Fruit fly (Drosophila melanogaster) whole organism, embryonic: ENCODE data around the gene Lip2.

Experiments
- CG10321 ChIP-seq: fragments of 200-800 bp; sonication (Bioruptor generic); IDR thresholded peaks from 2 replicates; pipeline ENCODE4 v1.3.6; 2022; ENCODE audit warnings: missing biosample characterization, missing genetic modification characterization
- CG10431 ChIP-seq: fragments of 200-800 bp; sonication (Bioruptor generic); optimal IDR thresholded peaks from 3 replicates; lab custom pipeline; 2018; ENCODE audit warnings: missing biosample characterization, mild to moderate bottlenecking, missing genetic modification characterization
- CG12299 ChIP-seq: fragments of 200-800 bp; sonication (Bioruptor generic); optimal IDR thresholded peaks from 2 replicates; lab custom pipeline; 2018; ENCODE audit warnings: missing biosample characterization, mild to moderate bottlenecking, missing genetic modification characterization
- CG12659 ChIP-seq: fragments of 200-800 bp; sonication (Bioruptor generic); optimal IDR thresholded peaks from 3 replicates; lab custom pipeline; 2017; ENCODE audit warnings: mild to moderate bottlenecking, missing biosample characterization, missing genetic modification reagents, missing genetic modification characterization
- CG13296 ChIP-seq: fragments of 200-800 bp; sonication (Bioruptor generic); optimal IDR thresholded peaks from 3 replicates; lab custom pipeline; 2018; ENCODE audit warnings: missing biosample characterization, mild to moderate bottlenecking, missing genetic modification characterization
- CG1603 ChIP-seq: fragments of 200-800 bp; sonication (Bioruptor generic); optimal IDR thresholded peaks from 2 replicates; lab custom pipeline; 2019; ENCODE audit warnings: missing biosample characterization, mild to moderate bottlenecking, missing genetic modification characterization, moderate library complexity
- CG16813 ChIP-seq: fragments of 200-800 bp; sonication (Bioruptor generic); IDR thresholded peaks from 3 replicates; pipeline ENCODE4 v1.3.6; 2022; ENCODE audit warnings: missing biosample characterization, missing genetic modification characterization; ENCODE audit not compliant: partially characterized antibody
- CG17612 ChIP-seq: fragments of 200-800 bp; sonication (Bioruptor generic); IDR thresholded peaks from 2 replicates; pipeline ENCODE4 v1.3.6; 2022; ENCODE audit warnings: missing biosample characterization, missing genetic modification characterization
- CG17802 ChIP-seq: fragments of 200-800 bp; sonication (Bioruptor generic); optimal IDR thresholded peaks from 2 replicates; lab custom pipeline; 2018; ENCODE audit warnings: missing biosample characterization, mild to moderate bottlenecking, missing genetic modification characterization, moderate library complexity
- CG2202 ChIP-seq: fragments of 200-800 bp; sonication (Bioruptor generic); optimal IDR thresholded peaks from 2 replicates; lab custom pipeline; 2018; ENCODE audit warnings: missing biosample characterization, mild to moderate bottlenecking, missing genetic modification characterization
- CG33213 ChIP-seq: fragments of 200-800 bp; sonication (Bioruptor generic); optimal IDR thresholded peaks from 3 replicates; lab custom pipeline; 2016; ENCODE audit warnings: missing biosample characterization, missing genetic modification characterization
- CG43689 ChIP-seq: fragments of 200-800 bp; sonication (Bioruptor generic); IDR thresholded peaks from 2 replicates; pipeline ENCODE4 v1.3.6; 2022; ENCODE audit warnings: missing biosample characterization, missing genetic modification characterization
- CG6175 ChIP-seq: fragments of 200-800 bp; sonication (Bioruptor generic); IDR thresholded peaks from 3 replicates; pipeline ENCODE4 v1.3.6; 2022; ENCODE audit warnings: missing biosample characterization, missing genetic modification characterization
- CG6272 ChIP-seq: fragments of 200-800 bp; sonication (Bioruptor generic); IDR thresholded peaks from 2 replicates; pipeline ENCODE4 v1.3.6; 2022; ENCODE audit warnings: missing biosample characterization, missing genetic modification characterization
- CG6854 ChIP-seq: fragments of 200-800 bp; sonication (Bioruptor generic); optimal IDR thresholded peaks from 3 replicates; lab custom pipeline; 2017; ENCODE audit warnings: missing biosample characterization, mild to moderate bottlenecking, missing genetic modification characterization
- CG7839 ChIP-seq: fragments of 200-800 bp; sonication (Bioruptor generic); optimal IDR thresholded peaks from 3 replicates; lab custom pipeline; 2018; ENCODE audit warnings: missing biosample characterization, mild to moderate bottlenecking, missing genetic modification characterization, moderate library complexity
- CG8944 ChIP-seq: fragments of 200-800 bp; sonication (Bioruptor generic); optimal IDR thresholded peaks from 3 replicates; lab custom pipeline; 2016; ENCODE audit warnings: missing biosample characterization, missing genetic modification characterization
- CG9876 ChIP-seq: fragments of 200-800 bp; sonication (Bioruptor generic); optimal IDR thresholded peaks from 2 replicates; lab custom pipeline; 2016; ENCODE audit warnings: missing biosample characterization, missing genetic modification characterization
- CTCF ChIP-seq: fragments of 200-800 bp; sonication (Bioruptor generic); optimal IDR thresholded peaks from 2 replicates; lab custom pipeline; 2017; ENCODE audit warnings: missing biosample characterization, mild to moderate bottlenecking, missing genetic modification characterization, moderate library complexity
- D19B ChIP-seq: fragments of 200-800 bp; sonication (Bioruptor generic); optimal IDR thresholded peaks from 2 replicates; lab custom pipeline; 2017; ENCODE audit warnings: missing biosample characterization, mild to moderate bottlenecking, missing genetic modification characterization
- Dad ChIP-seq: fragments of 200-800 bp; sonication (Bioruptor generic); optimal IDR thresholded peaks from 3 replicates; lab custom pipeline; 2016; ENCODE audit warnings: missing biosample characterization, missing genetic modification characterization
- Doc3 ChIP-seq: fragments of 200-800 bp; sonication (Bioruptor generic); IDR thresholded peaks from 3 replicates; pipeline ENCODE4 v1.3.6; 2022; ENCODE audit warnings: missing biosample characterization, missing genetic modification characterization; ENCODE audit not compliant: partially characterized antibody
- E2f2 ChIP-seq: fragments of 200-800 bp; sonication (Bioruptor generic); IDR thresholded peaks from 2 replicates; pipeline ENCODE4 v1.3.6; 2022; ENCODE audit warnings: missing biosample characterization, missing genetic modification characterization
- Ets97D ChIP-seq: fragments of 200-800 bp; sonication (Bioruptor generic); optimal IDR thresholded peaks from 3 replicates; lab custom pipeline; 2016; ENCODE audit warnings: missing biosample characterization, missing genetic modification characterization
- HLH3B ChIP-seq: fragments of 200-800 bp; sonication (Bioruptor generic); IDR thresholded peaks from 2 replicates; pipeline ENCODE4 v1.3.6; 2022; ENCODE audit warnings: missing biosample characterization, missing genetic modification characterization
- HmgD ChIP-seq: fragments of 200-800 bp; sonication (Bioruptor generic); optimal IDR thresholded peaks from 3 replicates; lab custom pipeline; 2016; ENCODE audit warnings: missing biosample characterization, missing genetic modification characterization
- Hsf ChIP-seq: fragments of 200-800 bp; sonication (Bioruptor generic); optimal IDR thresholded peaks from 3 replicates; lab custom pipeline; 2016; ENCODE audit warnings: missing biosample characterization, missing genetic modification characterization
- Myb ChIP-seq: fragments of 200-800 bp; sonication (Bioruptor generic); optimal IDR thresholded peaks from 2 replicates; lab custom pipeline; 2016; ENCODE audit warnings: missing biosample characterization, missing genetic modification characterization
- Opbp ChIP-seq: fragments of 200-800 bp; sonication (Bioruptor generic); IDR thresholded peaks from 3 replicates; pipeline ENCODE4 v1.3.6; 2022; ENCODE audit warnings: missing biosample characterization, missing genetic modification characterization; ENCODE audit not compliant: partially characterized antibody
- TFAM ChIP-seq: fragments of 200-800 bp; sonication (Bioruptor generic); optimal IDR thresholded peaks from 2 replicates; lab custom pipeline; 2017; ENCODE audit warnings: missing biosample characterization, missing genetic modification characterization, inconsistent platforms
- cad ChIP-seq: fragments of >200 bp; optimal IDR thresholded peaks from 2 replicates; lab custom pipeline; 2017; ENCODE audit warnings: missing biosample characterization, missing genetic modification characterization
- crp ChIP-seq, 2 experiments: fragments of 200-800 bp; sonication (Bioruptor generic); optimal IDR thresholded peaks; 2 replicates in 1 of 2; 3 replicates in 1 of 2; lab custom pipeline; 2017; ENCODE audit warnings: missing biosample characterization in 2 of 2, missing genetic modification characterization in 2 of 2, mild to moderate bottlenecking in 1 of 2, moderate library complexity in 1 of 2
- da ChIP-seq: fragments of 200-800 bp; sonication (Bioruptor generic); optimal IDR thresholded peaks from 2 replicates; lab custom pipeline; 2016; ENCODE audit warnings: missing biosample characterization, missing genetic modification characterization
- dan ChIP-seq: fragments of 200-800 bp; sonication (Bioruptor generic); IDR thresholded peaks from 2 replicates; pipeline ENCODE4 v1.3.6; 2022; ENCODE audit warnings: missing biosample characterization, missing genetic modification characterization
- exex ChIP-seq: fragments of 200-800 bp; sonication (Bioruptor generic); optimal IDR thresholded peaks from 4 replicates; lab custom pipeline; 2018; ENCODE audit warnings: missing biosample characterization, mild to moderate bottlenecking, missing genetic modification characterization, moderate library complexity
- fu2 ChIP-seq: fragments of 200-800 bp; sonication (Bioruptor generic); optimal IDR thresholded peaks from 2 replicates; lab custom pipeline; 2016; ENCODE audit warnings: missing biosample characterization, missing genetic modification characterization
- grau ChIP-seq: fragments of 200-800 bp; optimal IDR thresholded peaks from 3 replicates; lab custom pipeline; 2019; ENCODE audit warnings: missing biosample characterization, mild to moderate bottlenecking, missing genetic modification characterization, moderate library complexity
- grn ChIP-seq: fragments of 200-800 bp; sonication (Bioruptor generic); optimal IDR thresholded peaks from 3 replicates; lab custom pipeline; 2017; ENCODE audit warnings: missing biosample characterization, missing genetic modification characterization
- gro ChIP-seq: fragments of 200-800 bp; sonication (Bioruptor generic); optimal IDR thresholded peaks from 2 replicates; lab custom pipeline; 2016; ENCODE audit warnings: missing biosample characterization, missing genetic modification characterization
- hth ChIP-seq: fragments of >200 bp; optimal IDR thresholded peaks from 2 replicates; lab custom pipeline; 2017; ENCODE audit warnings: inconsistent platforms
- inv ChIP-seq: fragments of 200-800 bp; sonication (Bioruptor generic); IDR thresholded peaks from 2 replicates; pipeline ENCODE4 v1.3.6; 2022; ENCODE audit warnings: missing biosample characterization, missing genetic modification characterization; ENCODE audit not compliant: partially characterized antibody
- lmd ChIP-seq: fragments of 200-800 bp; sonication (Bioruptor generic); IDR thresholded peaks from 2 replicates; pipeline ENCODE4 v1.3.6; 2022; ENCODE audit warnings: missing biosample characterization, missing genetic modification characterization
- oc ChIP-seq: fragments of 200-800 bp; sonication (Bioruptor generic); optimal IDR thresholded peaks from 2 replicates; lab custom pipeline; 2018; ENCODE audit warnings: missing biosample characterization, mild to moderate bottlenecking, missing genetic modification characterization, moderate library complexity
- phol ChIP-seq: fragments of 200-800 bp; sonication (Bioruptor generic); optimal IDR thresholded peaks from 3 replicates; lab custom pipeline; 2018; ENCODE audit warnings: missing biosample characterization, mild to moderate bottlenecking, missing genetic modification characterization, moderate library complexity
- ranshi ChIP-seq: fragments of 200-800 bp; sonication (Bioruptor generic); IDR thresholded peaks from 2 replicates; pipeline ENCODE4 v1.3.6; 2022; ENCODE audit warnings: missing biosample characterization, missing genetic modification characterization
- slbo ChIP-seq: fragments of 200-800 bp; sonication (Bioruptor generic); IDR thresholded peaks from 2 replicates; pipeline ENCODE4 v1.3.6; 2022; ENCODE audit warnings: missing biosample characterization, missing genetic modification characterization
- sna ChIP-seq: fragments of 200-800 bp; sonication (Bioruptor generic); IDR thresholded peaks from 2 replicates; pipeline ENCODE4 v1.3.6; 2022; ENCODE audit warnings: missing biosample characterization, missing genetic modification characterization; ENCODE audit not compliant: partially characterized antibody
- sob ChIP-seq: fragments of 200-800 bp; sonication (Bioruptor generic); IDR thresholded peaks from 2 replicates; pipeline ENCODE4 v1.3.6; 2022; ENCODE audit warnings: missing biosample characterization, missing genetic modification characterization
- sug ChIP-seq: fragments of 200-800 bp; optimal IDR thresholded peaks from 2 replicates; lab custom pipeline; 2019; ENCODE audit warnings: missing biosample characterization, mild to moderate bottlenecking, missing genetic modification characterization, moderate library complexity
- tio ChIP-seq: fragments of 200-800 bp; sonication (Bioruptor generic); optimal IDR thresholded peaks from 2 replicates; lab custom pipeline; 2017; ENCODE audit warnings: missing biosample characterization, missing genetic modification characterization, inconsistent platforms
- unpg ChIP-seq: fragments of 200-800 bp; sonication (Bioruptor generic); optimal IDR thresholded peaks from 3 replicates; lab custom pipeline; 2018; ENCODE audit warnings: missing biosample characterization, mild to moderate bottlenecking, missing genetic modification characterization, moderate library complexity
- zen ChIP-seq: fragments of 200-800 bp; sonication (Bioruptor generic); optimal IDR thresholded peaks from 3 replicates; lab custom pipeline; 2018; ENCODE audit warnings: missing biosample characterization, mild to moderate bottlenecking, missing genetic modification characterization, moderate library complexity

Lip2 gene

dm6 chr2L:10756049-10756448 is 46.8 kb upstream of the Lip2 start, which contains the start of gene CG17124 (continued):
- TF ChIP-seq CG7839 (tag; lab: Kevin White, UChicago) (peak; percentile 24), CG12659 (GFP tag; lab: Kevin White, UChicago) (peak; percentile 15), CG17612 (GFP tag; lab: Robert Waterston, UW) (no peak), inv (no peak), CG10321 (GFP tag; lab: Robert Waterston, UW) (no peak), oc (tag; lab: Kevin White, UChicago) (peak; percentile 44), Dad (no peak), tio (no peak), CG6272 (GFP tag; lab: Robert Waterston, UW) (no peak), sna (GFP tag; lab: Robert Waterston, UW) (0 out of 2 replicates have a peak, but pooled peaks have one; percentile 15), D19B (GFP tag; lab: Kevin White, UChicago) (no peak), ranshi (GFP tag; lab: Robert Waterston, UW) (peak; percentile 39; the same call in 1 of the 2 replicates), unpg (GFP tag; lab: Kevin White, UChicago) (peak; percentile 29), phol (tag; lab: Kevin White, UChicago) (no peak), zen (tag; lab: Kevin White, UChicago) (no peak), grn (GFP tag; lab: Kevin White, UChicago) (no peak), CG43689 (no peak), CG6175 (no peak), CG13296 (GFP tag; lab: Kevin White, UChicago) (peak; percentile 24), exex (no peak), Myb (GFP tag; lab: Kevin White, UChicago) (no peak), crp (GFP tag; optimal IDR thresholded peaks at IDR 0.05; lab: Kevin White, UChicago) (no peak), CG33213 (GFP tag; lab: Kevin White, UChicago) (no peak), HLH3B (GFP tag; lab: Robert Waterston, UW) (no peak; the same call in 1 of the 2 replicates), CTCF (GFP tag; lab: Kevin White, UChicago) (no peak), Opbp (GFP tag; lab: Robert Waterston, UW) (no peak), CG2202 (tag; lab: Kevin White, UChicago) (no peak), Ets97D (GFP tag; lab: Kevin White, UChicago) (no peak), grau (tag; lab: Kevin White, UChicago) (peak; percentile 23), CG9876 (GFP tag; lab: Kevin White, UChicago) (peak; percentile 19), sob (GFP tag; lab: Robert Waterston, UW) (peak; percentile 57; the same call in 1 of the 2 replicates), dan (GFP tag; lab: Robert Waterston, UW) (no peak), E2f2 (GFP tag; lab: Robert Waterston, UW) (no peak), slbo (GFP tag; lab: Robert Waterston, UW) (peak; percentile 23; the same call in 1 of the 2 replicates), Hsf (no peak), gro (GFP tag; lab: Kevin White, UChicago) (peak; percentile 70), CG16813 (GFP tag; lab: Robert Waterston, UW) (no peak), TFAM (GFP tag; lab: Kevin White, UChicago) (no peak), Doc3 (GFP tag; lab: Robert Waterston, UW) (no peak), hth (no peak), CG8944 (GFP tag; lab: Kevin White, UChicago) (no peak), CG6854 (peak; percentile 20), HmgD (GFP tag; lab: Kevin White, UChicago) (no peak), fu2 (GFP tag; lab: Kevin White, UChicago) (no peak), CG1603 (tag; lab: Kevin White, UChicago) (peak; percentile 2), CG17802 (tag; lab: Kevin White, UChicago) (no peak), cad (no peak), lmd (GFP tag; lab: Robert Waterston, UW) (no peak), CG12299 (tag; lab: Kevin White, UChicago) (peak; percentile 76), CG10431 (GFP tag; lab: Kevin White, UChicago) (no peak), da (GFP tag; lab: Kevin White, UChicago) (no peak), sug (peak; percentile 15)
